Worm (Caenorhabditis elegans) whole organism, midembryonic: ENCODE results near the gene nep-6.

ENCODE experiments used
- T22C8.4 ChIP-seq: fragments of 200-800 bp; sonication (Bioruptor generic); IDR thresholded peaks from 2 replicates; pipeline ENCODE4 v1.3.6; 2022; ENCODE audit warnings: missing genetic modification characterization, missing compliant biosample characterization
- cog-1 ChIP-seq: sonication (generic microtip); optimal IDR thresholded peaks from 2 replicates; lab custom pipeline; 2016; ENCODE audit warnings: missing genetic modification characterization, missing compliant biosample characterization
- flt-1 ChIP-seq: fragments of 200-800 bp; sonication (Bioruptor generic); IDR thresholded peaks from 2 replicates; pipeline ENCODE4 v1.3.6; 2022; ENCODE audit warnings: missing genetic modification characterization, missing compliant biosample characterization
- klf-2 ChIP-seq: fragments of 200-800 bp; sonication (Bioruptor generic); conservative IDR thresholded peaks from 2 replicates; pipeline ENCODE4 v1.3.6; 2022; ENCODE audit warnings: missing genetic modification reagents, missing genetic modification characterization, missing compliant biosample characterization
- med-1 ChIP-seq: sonication (generic microtip); optimal IDR thresholded peaks from 2 replicates; lab custom pipeline; 2017; ENCODE audit warnings: missing genetic modification characterization, mild to moderate bottlenecking, missing compliant biosample characterization, antibody characterized with exemption, missing genetic modification reagents; ENCODE audit not compliant: insufficient read depth
- ref-1 ChIP-seq: fragments of 200-800 bp; sonication (Bioruptor generic); conservative IDR thresholded peaks from 2 replicates; pipeline ENCODE4 v1.3.6; 2022; ENCODE audit warnings: missing genetic modification reagents, missing genetic modification characterization, missing compliant biosample characterization
- tab-1 ChIP-seq: fragments of 200-800 bp; sonication (Bioruptor generic); IDR thresholded peaks from 2 replicates; pipeline ENCODE4 v1.3.6; 2022; ENCODE audit warnings: missing genetic modification characterization, missing compliant biosample characterization
- ztf-23 ChIP-seq: fragments of 200-800 bp; sonication (Bioruptor generic); IDR thresholded peaks from 2 replicates; pipeline ENCODE4 v1.3.6; 2022; ENCODE audit warnings: missing genetic modification reagents, missing genetic modification characterization, missing compliant biosample characterization
- ztf-29 ChIP-seq: fragments of 200-800 bp; sonication (Bioruptor generic); IDR thresholded peaks from 2 replicates; pipeline ENCODE4 v1.3.6; 2022; ENCODE audit warnings: missing genetic modification reagents, missing genetic modification characterization, missing compliant biosample characterization

nep-6 gene

DNA sequence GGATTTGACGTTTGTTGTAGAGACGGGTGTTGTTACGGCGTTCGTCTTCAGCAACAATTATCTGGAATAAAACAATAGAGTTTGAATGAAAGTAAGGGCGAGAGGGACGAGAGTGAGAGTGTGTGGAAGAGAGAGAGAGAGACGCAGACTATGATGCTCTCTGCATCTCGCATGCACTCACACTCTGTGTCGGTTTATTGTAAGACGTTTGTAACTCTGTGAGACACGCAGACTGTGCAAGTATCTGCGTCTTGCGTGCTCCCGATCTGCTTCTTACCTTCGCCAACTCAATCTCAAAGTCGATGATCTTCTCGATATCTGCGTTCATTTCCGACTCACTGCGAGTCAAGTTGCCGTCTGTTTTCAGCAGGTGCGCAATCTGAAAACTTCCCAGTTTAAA, 6.3 kb downstream of the nep-6 start:
- TF ChIP-seq flt-1 (GFP tag; lab: Robert Waterston, UW), result no peak
- TF ChIP-seq ztf-23, result no peak
- TF ChIP-seq ztf-29, result no peak
- TF ChIP-seq klf-2 (GFP tag; lab: Robert Waterston, UW), result no peak
- no peak for TF ChIP-seq T22C8.4 (GFP tag; lab: Robert Waterston, UW)
- TF ChIP-seq med-1, result no peak

ce11 chrII:3425433-3425832, 8.8 kb downstream of the nep-6 start, which contains the start of gene nep-11:
Gene nep-11, minus strand, starts transcription at chrII:3425533.
- no peak for TF ChIP-seq cog-1 (tag; lab: Kevin White, UChicago)
- no peak for TF ChIP-seq flt-1 (GFP tag; lab: Robert Waterston, UW)
- no peak for TF ChIP-seq ref-1 (GFP tag; lab: Robert Waterston, UW)
- no peak for TF ChIP-seq tab-1 (GFP tag; lab: Robert Waterston, UW)
- no peak for TF ChIP-seq ztf-29
- TF ChIP-seq ztf-23, result no peak
- TF ChIP-seq med-1, result no peak
- no peak for TF ChIP-seq T22C8.4 (GFP tag; lab: Robert Waterston, UW)
- TF ChIP-seq klf-2 (GFP tag; lab: Robert Waterston, UW), result no peak

DNA sequence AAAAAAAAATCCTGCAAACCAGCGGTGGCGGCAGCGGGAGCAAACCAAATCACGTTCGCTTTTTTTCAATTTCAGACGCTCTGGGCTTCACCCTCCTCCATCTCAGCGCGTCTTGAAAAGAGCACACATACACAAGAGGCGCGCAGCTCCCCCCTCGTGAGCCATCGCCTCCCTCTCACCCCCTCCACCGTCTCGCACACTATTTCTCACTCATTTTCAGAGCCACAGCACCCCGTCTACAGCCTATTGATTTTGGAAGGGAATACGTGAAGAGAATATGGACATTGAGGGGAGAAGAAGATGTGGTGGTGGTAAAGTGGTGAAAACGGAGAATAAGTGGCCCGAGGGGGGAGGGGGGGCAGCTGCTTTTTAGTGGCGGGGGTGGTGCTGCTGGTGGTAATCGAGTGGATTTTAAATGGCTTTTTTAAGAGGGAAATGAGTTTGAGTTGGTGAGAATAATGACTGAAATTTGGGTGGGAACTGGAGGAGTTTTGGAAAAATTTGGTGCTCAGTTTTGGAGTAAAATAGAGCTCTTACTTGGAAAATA, 11.6 kb downstream of the nep-6 start:
- TF ChIP-seq ztf-23, result peak; percentile 56; the same call in 1 of the 2 replicates
- TF ChIP-seq tab-1 (GFP tag; lab: Robert Waterston, UW), result no peak
- 0 out of 2 replicates have a peak, but pooled peaks have one; percentile 16 for TF ChIP-seq T22C8.4 (GFP tag; lab: Robert Waterston, UW)
- no peak for TF ChIP-seq klf-2 (GFP tag; lab: Robert Waterston, UW)
- no peak for TF ChIP-seq flt-1 (GFP tag; lab: Robert Waterston, UW)
- no peak for TF ChIP-seq med-1

- TF ChIP-seq med-1, result no peak
- no peak for TF ChIP-seq tab-1 (GFP tag; lab: Robert Waterston, UW)
- TF ChIP-seq klf-2 (GFP tag; lab: Robert Waterston, UW), result no peak
- no peak for TF ChIP-seq ztf-29
Measured at ce11 chrII:3429400-3429799, 12.8 kb downstream of the nep-6 start, which contains the start of gene C16C8.18. Gene C16C8.18, plus strand, starts transcription at chrII:3429700.

- TF ChIP-seq cog-1 (tag; lab: Kevin White, UChicago) (no peak), ref-1 (GFP tag; lab: Robert Waterston, UW) (no peak), tab-1 (GFP tag; lab: Robert Waterston, UW) (no peak), ztf-29 (no peak), klf-2 (GFP tag; lab: Robert Waterston, UW) (no peak), ztf-23 (no peak), T22C8.4 (GFP tag; lab: Robert Waterston, UW) (no peak), flt-1 (GFP tag; lab: Robert Waterston, UW) (no peak), med-1 (no peak)
Measured at ce11 chrII:3434893-3435503, 18.4 kb downstream of the nep-6 start.

ce11 chrII:3436412-3436811, 19.8 kb downstream of the nep-6 start, which contains the start of gene skpo-2:
Gene skpo-2, minus strand, starts transcription at chrII:3436512.
- TF ChIP-seq cog-1 (tag; lab: Kevin White, UChicago), result no peak
- TF ChIP-seq T22C8.4 (GFP tag; lab: Robert Waterston, UW), result no peak
- no peak for TF ChIP-seq flt-1 (GFP tag; lab: Robert Waterston, UW)
- TF ChIP-seq ztf-23, result no peak
- no peak for TF ChIP-seq klf-2 (GFP tag; lab: Robert Waterston, UW)
- no peak for TF ChIP-seq ztf-29
- no peak for TF ChIP-seq ref-1 (GFP tag; lab: Robert Waterston, UW)
- no peak for TF ChIP-seq med-1
- TF ChIP-seq tab-1 (GFP tag; lab: Robert Waterston, UW), result no peak

DNA sequence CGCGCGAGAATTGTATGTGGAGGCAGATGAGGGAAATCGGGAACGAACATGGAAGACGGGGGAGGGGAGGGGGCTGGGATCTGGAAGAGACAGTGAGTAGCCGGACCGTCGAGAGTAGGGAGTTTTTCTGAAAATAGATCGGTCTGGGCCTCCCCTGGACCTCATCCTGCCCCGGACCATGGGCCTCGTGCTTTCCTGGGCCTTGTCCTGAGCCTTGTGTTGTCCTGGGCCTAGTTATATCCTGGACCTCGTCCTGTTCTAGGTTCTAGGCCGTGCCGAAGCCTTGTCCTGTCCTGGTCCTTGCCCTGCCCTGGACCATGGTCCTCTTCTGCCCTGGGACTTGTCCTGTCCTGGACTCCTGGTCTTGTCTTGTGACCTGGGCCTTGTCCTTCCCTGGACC, 20.8 kb downstream of the nep-6 start:
- TF ChIP-seq T22C8.4 (GFP tag; lab: Robert Waterston, UW) (no peak), tab-1 (GFP tag; lab: Robert Waterston, UW) (no peak), med-1 (no peak), flt-1 (GFP tag; lab: Robert Waterston, UW) (no peak), ref-1 (GFP tag; lab: Robert Waterston, UW) (no peak)

DNA sequence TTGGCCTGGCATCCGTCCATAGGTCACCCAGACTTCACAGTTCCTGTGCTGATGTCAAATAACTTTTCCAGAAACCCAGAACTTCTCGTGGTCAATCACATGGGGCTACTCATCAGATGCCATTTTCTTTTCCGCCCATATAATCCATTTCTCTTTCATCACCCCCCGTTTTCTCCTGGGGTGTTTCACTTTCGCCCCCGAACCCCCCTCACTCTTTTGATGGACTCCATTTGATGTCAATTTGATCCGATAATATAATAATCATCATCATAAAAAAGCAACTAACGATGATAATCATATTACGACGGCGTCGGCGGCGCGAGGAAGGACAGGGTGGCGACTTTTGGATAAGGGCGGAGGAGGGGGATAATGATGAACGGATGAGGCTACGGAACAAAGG, 21.7 kb downstream of the nep-6 start:
- no peak for TF ChIP-seq T22C8.4 (GFP tag; lab: Robert Waterston, UW)
- TF ChIP-seq cog-1 (tag; lab: Kevin White, UChicago), result no peak
- TF ChIP-seq klf-2 (GFP tag; lab: Robert Waterston, UW), result no peak
- no peak for TF ChIP-seq ztf-23
- TF ChIP-seq ztf-29, result no peak
- TF ChIP-seq med-1, result no peak
- TF ChIP-seq flt-1 (GFP tag; lab: Robert Waterston, UW), result no peak
- TF ChIP-seq tab-1 (GFP tag; lab: Robert Waterston, UW), result no peak
- TF ChIP-seq ref-1 (GFP tag; lab: Robert Waterston, UW), result no peak

- TF ChIP-seq ref-1 (GFP tag; lab: Robert Waterston, UW) (peak; percentile 46; the same call in 1 of the 2 replicates), klf-2 (GFP tag; lab: Robert Waterston, UW) (no peak), ztf-29 (0 out of 2 replicates have a peak, but pooled peaks have one; percentile 35), med-1 (no peak), flt-1 (GFP tag; lab: Robert Waterston, UW) (peak; percentile 85), tab-1 (GFP tag; lab: Robert Waterston, UW) (peak; percentile 84), cog-1 (tag; lab: Kevin White, UChicago) (peak; percentile 14), ztf-23 (peak; percentile 72), T22C8.4 (GFP tag; lab: Robert Waterston, UW) (peak; percentile 62; the same call in 1 of the 2 replicates)
Measured at ce11 chrII:3439244-3439698, 22.6 kb downstream of the nep-6 start.
